Worm (Caenorhabditis elegans) whole organism, L2 larva: ENCODE results near the gene kxd-1.

ENCODE experiments used
- C34F6.9 ChIP-seq: fragments of 150-350 bp; optimal IDR thresholded peaks from 2 replicates; lab custom pipeline; 2014; ENCODE audit warnings: missing biosample characterization, missing genetic modification characterization
- F13H6.1 ChIP-seq: sonication (generic microtip); optimal IDR thresholded peaks from 2 replicates; lab custom pipeline; 2016; ENCODE audit warnings: missing genetic modification characterization, missing compliant biosample characterization
- R02D3.7 ChIP-seq: fragments of 150-350 bp; optimal IDR thresholded peaks from 2 replicates; lab custom pipeline; 2014; ENCODE audit warnings: missing biosample characterization, missing genetic modification characterization
- Y55F3AM.14 ChIP-seq: fragments of 200-800 bp; sonication (Bioruptor generic); optimal IDR thresholded peaks from 2 replicates; lab custom pipeline; 2018; ENCODE audit warnings: mild to moderate bottlenecking, missing genetic modification characterization, missing compliant biosample characterization
- ZK546.5 ChIP-seq: sonication (generic microtip); optimal IDR thresholded peaks from 2 replicates; lab custom pipeline; 2017; ENCODE audit warnings: missing biosample characterization, missing genetic modification characterization
- alr-1 ChIP-seq: fragments of 150-350 bp; optimal IDR thresholded peaks from 2 replicates; lab custom pipeline; 2014; ENCODE audit warnings: missing biosample characterization, missing genetic modification characterization
- aly-2 ChIP-seq: fragments of 150-350 bp; optimal IDR thresholded peaks from 2 replicates; lab custom pipeline; 2014; ENCODE audit warnings: missing biosample characterization, missing genetic modification characterization
- ama-1 ChIP-seq: fragments of 150-350 bp; optimal IDR thresholded peaks from 2 replicates; lab custom pipeline; 2018; ENCODE audit warnings: inconsistent platforms
- blmp-1 ChIP-seq: sonication (generic microtip); optimal IDR thresholded peaks from 2 replicates; lab custom pipeline; 2017; ENCODE audit warnings: missing genetic modification characterization, mild to moderate bottlenecking, missing compliant biosample characterization, antibody characterized with exemption, moderate library complexity; ENCODE audit not compliant: insufficient read depth
- ceh-16 ChIP-seq: fragments of 150-350 bp; optimal IDR thresholded peaks from 2 replicates; lab custom pipeline; 2014; ENCODE audit warnings: missing biosample characterization, missing genetic modification characterization
- ceh-82 ChIP-seq: fragments of 150-350 bp; optimal IDR thresholded peaks from 2 replicates; lab custom pipeline; 2014; ENCODE audit warnings: missing biosample characterization, missing genetic modification characterization
- crh-2 ChIP-seq: sonication (generic microtip); optimal IDR thresholded peaks from 2 replicates; lab custom pipeline; 2017; ENCODE audit warnings: missing biosample characterization, missing genetic modification characterization
- dmd-4 ChIP-seq: sonication (generic microtip); optimal IDR thresholded peaks from 2 replicates; lab custom pipeline; 2017; ENCODE audit warnings: missing biosample characterization, missing genetic modification characterization
- egl-27 ChIP-seq: sonication (generic microtip); optimal IDR thresholded peaks from 3 replicates; lab custom pipeline; 2017; ENCODE audit warnings: missing biosample characterization, missing genetic modification reagents, missing genetic modification characterization
- elt-1 ChIP-seq: fragments of 150-350 bp; optimal IDR thresholded peaks from 2 replicates; lab custom pipeline; 2014; ENCODE audit warnings: missing biosample characterization, missing genetic modification characterization
- elt-3 ChIP-seq: sonication (generic microtip); optimal IDR thresholded peaks from 2 replicates; lab custom pipeline; 2017; ENCODE audit warnings: missing biosample characterization, missing genetic modification characterization
- fos-1 ChIP-seq: fragments of 150-350 bp; optimal IDR thresholded peaks from 2 replicates; lab custom pipeline; 2014; ENCODE audit warnings: missing biosample characterization, missing genetic modification characterization
- gmeb-1 ChIP-seq: fragments of 150-350 bp; optimal IDR thresholded peaks from 2 replicates; lab custom pipeline; 2014; ENCODE audit warnings: missing biosample characterization, missing genetic modification characterization
- lin-11 ChIP-seq: fragments of 150-350 bp; sonication (generic microtip); optimal IDR thresholded peaks from 2 replicates; lab custom pipeline; 2014; ENCODE audit warnings: missing biosample characterization, missing genetic modification characterization, inconsistent platforms, mixed read lengths
- lin-13 ChIP-seq: fragments of 150-350 bp; optimal IDR thresholded peaks from 2 replicates; lab custom pipeline; 2014; ENCODE audit warnings: missing biosample characterization, missing genetic modification reagents, missing genetic modification characterization
- lin-39 ChIP-seq: fragments of 150-350 bp; optimal IDR thresholded peaks from 2 replicates; lab custom pipeline; 2014; ENCODE audit warnings: missing biosample characterization, missing genetic modification reagents, missing genetic modification characterization
- lsy-2 ChIP-seq, 2 experiments: fragments of 150-350 bp in 1 of 2; sonication (generic microtip) in 1 of 2; optimal IDR thresholded peaks; 2 replicates each; lab custom pipeline; 2014 to 2017; ENCODE audit warnings: missing biosample characterization in 2 of 2, missing genetic modification characterization in 2 of 2
- mab-5 ChIP-seq: fragments of 150-350 bp; optimal IDR thresholded peaks from 2 replicates; lab custom pipeline; 2014; ENCODE audit warnings: missing biosample characterization, missing genetic modification characterization
- mbf-1 ChIP-seq: sonication (generic microtip); optimal IDR thresholded peaks from 2 replicates; lab custom pipeline; 2017; ENCODE audit warnings: missing biosample characterization, missing genetic modification characterization
- mdl-1 ChIP-seq, 2 experiments: fragments of 150-350 bp in 1 of 2; sonication (generic microtip) in 1 of 2; optimal IDR thresholded peaks; 2 replicates each; lab custom pipeline; 2017; ENCODE audit warnings: missing biosample characterization in 2 of 2, missing genetic modification characterization in 2 of 2
- nhr-10 ChIP-seq: sonication (generic microtip); optimal IDR thresholded peaks from 2 replicates; lab custom pipeline; 2017; ENCODE audit warnings: missing biosample characterization, missing genetic modification characterization
- nhr-11 ChIP-seq: fragments of 150-350 bp; optimal IDR thresholded peaks from 2 replicates; lab custom pipeline; 2014; ENCODE audit warnings: missing biosample characterization, missing genetic modification characterization
- nhr-12 ChIP-seq: fragments of 150-350 bp; optimal IDR thresholded peaks from 2 replicates; lab custom pipeline; 2014; ENCODE audit warnings: missing biosample characterization, missing genetic modification characterization
- nhr-129 ChIP-seq: fragments of 150-350 bp; optimal IDR thresholded peaks from 2 replicates; lab custom pipeline; 2014; ENCODE audit warnings: missing biosample characterization, missing genetic modification characterization
- nhr-21 ChIP-seq: fragments of 150-350 bp; optimal IDR thresholded peaks from 2 replicates; lab custom pipeline; 2014; ENCODE audit warnings: missing biosample characterization, missing genetic modification characterization
- nhr-23 ChIP-seq: fragments of 150-350 bp; optimal IDR thresholded peaks from 2 replicates; lab custom pipeline; 2014; ENCODE audit warnings: missing biosample characterization, missing genetic modification reagents, missing genetic modification characterization
- nhr-237 ChIP-seq: fragments of 150-350 bp; optimal IDR thresholded peaks from 2 replicates; lab custom pipeline; 2014; ENCODE audit warnings: missing biosample characterization, missing genetic modification characterization
- nhr-25 ChIP-seq: fragments of 150-350 bp; sonication (generic microtip); optimal IDR thresholded peaks from 3 replicates; lab custom pipeline; 2014; ENCODE audit warnings: missing biosample characterization, missing genetic modification characterization
- nhr-6 ChIP-seq: fragments of 150-350 bp; optimal IDR thresholded peaks from 2 replicates; lab custom pipeline; 2014; ENCODE audit warnings: missing biosample characterization, missing genetic modification characterization
- nhr-77 ChIP-seq: fragments of 150-350 bp; optimal IDR thresholded peaks from 2 replicates; lab custom pipeline; 2014; ENCODE audit warnings: missing biosample characterization, missing genetic modification characterization
- peb-1 ChIP-seq: fragments of 150-350 bp; optimal IDR thresholded peaks from 2 replicates; lab custom pipeline; 2014; ENCODE audit warnings: missing biosample characterization, missing genetic modification characterization
- sem-4 ChIP-seq: fragments of 150-350 bp; optimal IDR thresholded peaks from 2 replicates; lab custom pipeline; 2014; ENCODE audit warnings: missing biosample characterization, missing genetic modification reagents, missing genetic modification characterization
- skn-1 ChIP-seq: sonication (generic microtip); optimal IDR thresholded peaks from 2 replicates; lab custom pipeline; 2017; ENCODE audit warnings: missing biosample characterization, missing genetic modification characterization
- sma-3 ChIP-seq: sonication (generic microtip); optimal IDR thresholded peaks from 2 replicates; lab custom pipeline; 2016; ENCODE audit warnings: missing genetic modification reagents, missing genetic modification characterization, missing compliant biosample characterization
- sma-9 ChIP-seq, 2 experiments: fragments of 150-350 bp in 1 of 2; sonication (generic microtip) in 1 of 2; optimal IDR thresholded peaks; 2 replicates each; lab custom pipeline; 2014 to 2016; ENCODE audit warnings: missing genetic modification characterization in 2 of 2, mild to moderate bottlenecking in 1 of 2, missing biosample characterization in 1 of 2, missing compliant biosample characterization in 1 of 2, missing genetic modification reagents in 1 of 2, moderate library complexity in 1 of 2
- snpc-4 ChIP-seq: fragments of 150-350 bp; optimal IDR thresholded peaks from 2 replicates; lab custom pipeline; 2014; ENCODE audit warnings: missing biosample characterization, missing genetic modification characterization
- unc-39 ChIP-seq: fragments of 150-350 bp; optimal IDR thresholded peaks from 2 replicates; lab custom pipeline; 2014; ENCODE audit warnings: missing biosample characterization, missing genetic modification characterization
- unc-55 ChIP-seq: fragments of 150-350 bp; sonication (generic microtip); optimal IDR thresholded peaks from 3 replicates; lab custom pipeline; 2014; ENCODE audit warnings: missing biosample characterization, missing genetic modification reagents, missing genetic modification characterization
- unc-62 ChIP-seq: fragments of 150-350 bp; optimal IDR thresholded peaks from 2 replicates; lab custom pipeline; 2014; ENCODE audit warnings: missing biosample characterization, missing genetic modification reagents, missing genetic modification characterization
- zag-1 ChIP-seq: fragments of 150-350 bp; optimal IDR thresholded peaks from 2 replicates; lab custom pipeline; 2014; ENCODE audit warnings: missing biosample characterization, missing genetic modification characterization
- ztf-1 ChIP-seq: fragments of 200-800 bp; sonication (Bioruptor generic); conservative IDR thresholded peaks from 2 replicates; pipeline ENCODE4 v1.3.6; 2022; ENCODE audit warnings: missing genetic modification characterization, missing compliant biosample characterization
- ztf-11 ChIP-seq: sonication (generic microtip); optimal IDR thresholded peaks from 2 replicates; lab custom pipeline; 2017; ENCODE audit warnings: missing biosample characterization, missing genetic modification characterization
- ztf-4 ChIP-seq: fragments of 150-350 bp; optimal IDR thresholded peaks from 2 replicates; lab custom pipeline; 2014; ENCODE audit warnings: missing biosample characterization, missing genetic modification characterization

kxd-1 gene

ce11 chrV:7196498-7196966 lies 24.7 kb upstream of the kxd-1 start, which contains the start of gene F09G2.2:
TSS of gene F09G2.2 (plus strand) at chrV:7196916.
- TF ChIP-seq elt-3 (tag; lab: Kevin White, UChicago) (no peak), ztf-4 (peak; percentile 71), sma-3 (peak; percentile 93), lin-13 (peak; percentile 94), alr-1 (tag; lab: Kevin White, UChicago) (no peak), unc-39 (tag; lab: Kevin White, UChicago) (no peak), nhr-77 (tag; lab: Kevin White, UChicago) (peak; percentile 45), sma-9 (GFP tag; optimal IDR thresholded peaks at IDR 0.05; lab: Kevin White, UChicago) (peak; percentile 93), sma-9 (tag; optimal IDR thresholded peaks at IDR 0.05; lab: Kevin White, UChicago) (no peak), snpc-4 (tag; lab: Kevin White, UChicago) (peak; percentile 71), ztf-11 (tag; lab: Kevin White, UChicago) (no peak), ztf-1 (GFP tag; lab: Robert Waterston, UW) (no peak), R02D3.7 (no peak), gmeb-1 (tag; lab: Kevin White, UChicago) (peak; percentile 90), lsy-2 (tag; optimal IDR thresholded peaks at IDR 0.05; lab: Kevin White, UChicago) (peak; percentile 73 to 92), dmd-4 (tag; lab: Kevin White, UChicago) (no peak), nhr-23 (no peak), ceh-16 (tag; lab: Kevin White, UChicago) (peak; percentile 91), unc-55 (peak; percentile 96), zag-1 (tag; lab: Kevin White, UChicago) (peak; percentile 47), mdl-1 (tag; optimal IDR thresholded peaks at IDR 0.05; lab: Kevin White, UChicago) (peak in 1 of 2 experiments; percentile 48), nhr-6 (tag; lab: Kevin White, UChicago) (peak; percentile 80), unc-62 (GFP tag; lab: Kevin White, UChicago) (no peak), aly-2 (tag; lab: Kevin White, UChicago) (no peak), C34F6.9 (tag; lab: Kevin White, UChicago) (peak; percentile 97), Y55F3AM.14 (GFP tag; lab: Kevin White, UChicago) (peak; percentile 33), ceh-82 (tag; lab: Kevin White, UChicago) (peak; percentile 47), blmp-1 (tag; lab: Kevin White, UChicago) (peak; percentile 76), nhr-237 (tag; lab: Kevin White, UChicago) (no peak), sem-4 (tag; lab: Kevin White, UChicago) (peak; percentile 84), ama-1 (peak; percentile 64), ZK546.5 (tag; lab: Kevin White, UChicago) (peak; percentile 31), lin-39 (tag; lab: Kevin White, UChicago) (no peak), elt-1 (no peak), skn-1 (tag; lab: Kevin White, UChicago) (no peak), nhr-12 (tag; lab: Kevin White, UChicago) (no peak), nhr-129 (tag; lab: Kevin White, UChicago) (peak; percentile 90), nhr-25 (tag; lab: Kevin White, UChicago) (peak; percentile 90), nhr-10 (tag; lab: Kevin White, UChicago) (no peak), nhr-11 (tag; lab: Kevin White, UChicago) (no peak), crh-2 (tag; lab: Kevin White, UChicago) (peak; percentile 95), mab-5 (peak; percentile 76), F13H6.1 (tag; lab: Kevin White, UChicago) (peak; percentile 89), nhr-21 (peak; percentile 88), peb-1 (no peak), fos-1 (tag; lab: Kevin White, UChicago) (peak; percentile 90), egl-27 (tag; lab: Kevin White, UChicago) (peak; percentile 78), lin-11 (tag; lab: Kevin White, UChicago) (peak; percentile 90), mbf-1 (tag; lab: Kevin White, UChicago) (no peak)
